Worm (Caenorhabditis elegans): Measurements from ENCODE around the gene vav-1.

The vav-1 gene

DNA sequence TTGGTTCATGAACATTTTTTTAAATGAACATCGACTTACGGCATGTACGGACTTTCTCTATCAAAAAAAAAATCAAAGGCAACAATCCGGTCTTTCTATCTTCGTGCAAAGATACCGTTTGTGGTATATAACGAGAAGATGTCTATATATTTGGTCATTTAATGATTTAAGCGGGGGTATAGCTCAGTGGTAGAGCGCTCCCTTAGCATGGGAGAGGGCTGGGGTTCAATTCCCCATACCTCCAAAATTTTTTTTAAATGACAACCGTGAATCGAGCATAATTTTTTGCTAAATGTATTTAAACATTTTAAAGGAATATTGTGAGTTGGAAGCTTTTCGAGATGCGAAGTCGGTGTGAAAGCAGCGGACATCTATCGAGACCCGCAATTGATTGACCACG is 6.8 kb upstream of the vav-1 start (continued):
- peak; percentile 61 for TF ChIP-seq F57A8.1 (GFP tag; optimal IDR thresholded peaks at IDR 0.05)
- TF ChIP-seq ama-1 (optimal IDR thresholded peaks at IDR 0.05), result no peak
- peak; percentile 18 to 84 for TF ChIP-seq ama-1 (GFP tag; optimal IDR thresholded peaks at IDR 0.05)
- peak; percentile 77 for TF ChIP-seq Y56A3A.18 (GFP tag; IDR thresholded peaks at IDR 0.05)
- no peak for TF ChIP-seq egrh-3 (GFP tag; IDR thresholded peaks at IDR 0.05)
- peak; percentile 93 for TF ChIP-seq lin-26 (GFP tag; IDR thresholded peaks at IDR 0.05)
- peak; percentile 24 for TF ChIP-seq madf-10 (tag; optimal IDR thresholded peaks at IDR 0.05)
- peak; percentile 6 for TF ChIP-seq ceh-27 (GFP tag; optimal IDR thresholded peaks at IDR 0.05)
- peak; percentile 84 for TF ChIP-seq nhr-90 (tag; optimal IDR thresholded peaks at IDR 0.05)
- TF ChIP-seq C06A6.2 (GFP tag; conservative IDR thresholded peaks at IDR 0.05), result no peak
- TF ChIP-seq ets-4 (GFP tag; optimal IDR thresholded peaks at IDR 0.05), result no peak
- no peak for TF ChIP-seq ceh-91 (GFP tag; IDR thresholded peaks at IDR 0.05)
- TF ChIP-seq egl-18 (GFP tag; IDR thresholded peaks at IDR 0.05), result no peak
- peak; percentile 7 for TF ChIP-seq sdz-38 (tag; optimal IDR thresholded peaks at IDR 0.05)
- no peak for TF ChIP-seq dpl-1 (GFP tag; optimal IDR thresholded peaks at IDR 0.05)
- TF ChIP-seq nhr-179 (tag; optimal IDR thresholded peaks at IDR 0.05), result peak; percentile 69
- TF ChIP-seq ztf-6 (GFP tag; IDR thresholded peaks at IDR 0.05), result no peak
- peak; percentile 56 for TF ChIP-seq D2030.7 (GFP tag; IDR thresholded peaks at IDR 0.05)
- no peak for TF ChIP-seq xnd-1 (tag; optimal IDR thresholded peaks at IDR 0.05)

DNA sequence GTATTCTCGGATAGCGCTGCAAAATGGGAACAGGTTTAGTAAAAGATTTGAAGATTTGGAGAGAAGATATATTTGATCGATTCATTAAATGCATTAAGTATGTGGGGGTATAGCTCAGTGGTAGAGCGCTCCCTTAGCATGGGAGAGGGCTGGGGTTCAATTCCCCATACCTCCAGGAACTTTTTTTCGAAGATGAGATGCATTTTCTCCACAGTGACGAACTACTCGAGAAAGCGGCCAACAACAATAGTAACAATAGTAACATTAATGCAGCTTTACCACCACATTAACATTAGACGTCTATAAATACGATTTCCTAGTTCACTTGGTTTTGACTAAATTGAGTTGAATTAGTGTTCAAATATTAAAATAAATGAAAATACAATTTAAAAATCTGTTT is 5.8 kb upstream of the vav-1 start:
- TF ChIP-seq athp-1 (tag; optimal IDR thresholded peaks at IDR 0.05) (peak; percentile 6), snpc-4 (GFP tag; optimal IDR thresholded peaks at IDR 0.05) (peak; percentile 76), snpc-4 (tag; optimal IDR thresholded peaks at IDR 0.05) (peak in 3 of 4 experiments; percentile 25 to 70 (median 47)), nhr-120 (GFP tag; IDR thresholded peaks at IDR 0.05) (no peak), rpc-1 (optimal IDR thresholded peaks at IDR 0.05) (peak; percentile 90), rpc-1 (tag; optimal IDR thresholded peaks at IDR 0.05) (peak; percentile 97), madf-10 (tag; optimal IDR thresholded peaks at IDR 0.05) (peak; percentile 30), ztf-18 (tag; optimal IDR thresholded peaks at IDR 0.05) (peak; percentile 71), sea-2 (GFP tag; IDR thresholded peaks at IDR 0.05) (no peak), ztf-6 (GFP tag; IDR thresholded peaks at IDR 0.05) (no peak), ceh-100 (GFP tag; IDR thresholded peaks at IDR 0.05) (no peak), mxl-1 (tag; optimal IDR thresholded peaks at IDR 0.05) (peak; percentile 65), F55B11.4 (tag; optimal IDR thresholded peaks at IDR 0.05; ENCODE audit: borderline replicate concordance, insufficient read depth) (no peak), C06A6.2 (GFP tag; conservative IDR thresholded peaks at IDR 0.05) (no peak), die-1 (tag; optimal IDR thresholded peaks at IDR 0.05) (peak; percentile 93), fkh-3 (tag; optimal IDR thresholded peaks at IDR 0.05) (peak; percentile 18), ceh-91 (GFP tag; IDR thresholded peaks at IDR 0.05) (no peak), chd-7 (tag; optimal IDR thresholded peaks at IDR 0.05) (peak; percentile 39), cebp-1 (GFP tag; IDR thresholded peaks at IDR 0.05) (no peak), cebp-1 (tag; optimal IDR thresholded peaks at IDR 0.05) (no peak), Y95B8A.8 (GFP tag; IDR thresholded peaks at IDR 0.05) (no peak), F22D6.2 (tag; optimal IDR thresholded peaks at IDR 0.05) (no peak), unc-62 (GFP tag; optimal IDR thresholded peaks at IDR 0.05) (no peak), lir-1 (GFP tag; conservative IDR thresholded peaks at IDR 0.05) (no peak), hsf-1 (GFP tag; IDR thresholded peaks at IDR 0.05) (peak; percentile 49; the same call in 1 of the 2 replicates), efl-1 (GFP tag; optimal IDR thresholded peaks at IDR 0.05) (no peak), Y56A3A.18 (GFP tag; IDR thresholded peaks at IDR 0.05) (peak; percentile 51; the same call in 1 of the 2 replicates), rec-8 (tag; optimal IDR thresholded peaks at IDR 0.05) (peak; percentile 48 to 92), attf-3 (GFP tag; conservative IDR thresholded peaks at IDR 0.05) (no peak), dpff-1 (tag; optimal IDR thresholded peaks at IDR 0.05) (no peak), hmg-20 (GFP tag; IDR thresholded peaks at IDR 0.05) (no peak), somi-1 (GFP tag; optimal IDR thresholded peaks at IDR 0.05) (no peak), ztf-25 (GFP tag; IDR thresholded peaks at IDR 0.05) (peak; percentile 80; the same call in 1 of the 2 replicates), D2030.7 (GFP tag; IDR thresholded peaks at IDR 0.05) (peak; percentile 67), ceh-27 (GFP tag; optimal IDR thresholded peaks at IDR 0.05) (peak; percentile 21), nhr-80 (tag; optimal IDR thresholded peaks at IDR 0.05) (no peak), lin-40 (tag; optimal IDR thresholded peaks at IDR 0.05) (no peak), atf-7 (tag; optimal IDR thresholded peaks at IDR 0.05) (no peak)

Data from whole organism, young adult.